Fruit fly (Drosophila melanogaster): ENCODE data around the gene Taf12.

The Taf12 gene

DNA sequence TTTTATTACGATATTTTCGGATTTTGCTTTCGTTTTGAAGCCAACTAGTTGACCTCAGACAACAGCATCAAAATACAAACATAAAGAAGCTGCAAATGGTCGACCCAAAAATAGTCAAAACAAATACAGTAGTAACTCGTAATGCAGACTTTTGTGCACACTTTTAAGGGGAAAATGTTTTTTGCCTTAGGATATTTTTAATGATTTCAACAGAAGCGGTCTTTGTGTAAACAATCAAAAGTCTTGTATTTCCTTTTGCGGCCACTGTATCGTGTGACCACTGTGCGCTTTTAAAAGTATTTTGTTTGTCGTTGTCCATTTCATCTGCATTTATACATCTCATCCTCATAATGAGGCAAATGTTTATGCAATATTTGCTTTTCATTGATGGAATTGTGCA, 30.0 kb downstream of the Taf12 start (continued):
- peak; percentile 72 for TF ChIP-seq CG2116 (GFP tag; optimal IDR thresholded peaks at IDR 0.05)
- TF ChIP-seq Lhr (GFP tag; optimal IDR thresholded peaks at IDR 0.05), result peak; percentile 40
- peak; percentile 96 for TF ChIP-seq sug (tag; optimal IDR thresholded peaks at IDR 0.05)
- TF ChIP-seq Abd-B (GFP tag; optimal IDR thresholded peaks at IDR 0.05), result peak; percentile 93
- TF ChIP-seq fd96Cb (tag; optimal IDR thresholded peaks at IDR 0.05), result peak; percentile 92
- TF ChIP-seq gsb-n (tag; optimal IDR thresholded peaks at IDR 0.05), result peak; percentile 73
- peak; percentile 96 for TF ChIP-seq CG1647 (GFP tag; optimal IDR thresholded peaks at IDR 0.05)
- peak; percentile 95 for TF ChIP-seq CG17612 (GFP tag; IDR thresholded peaks at IDR 0.05)
- no peak for TF ChIP-seq tll (GFP tag; optimal IDR thresholded peaks at IDR 0.05)
- TF ChIP-seq psq (GFP tag; optimal IDR thresholded peaks at IDR 0.05), result peak; percentile 78
- TF ChIP-seq Xbp1 (GFP tag; optimal IDR thresholded peaks at IDR 0.05), result peak; percentile 98
- peak; percentile 92 for TF ChIP-seq aop (GFP tag; IDR thresholded peaks at IDR 0.05)
- peak; percentile 78 for TF ChIP-seq CG10979 (tag; optimal IDR thresholded peaks at IDR 0.05)
- peak; percentile 86 for TF ChIP-seq run (tag; optimal IDR thresholded peaks at IDR 0.05)
- TF ChIP-seq usp (GFP tag; optimal IDR thresholded peaks at IDR 0.05), result no peak
- TF ChIP-seq CG14667 (GFP tag; IDR thresholded peaks at IDR 0.05), result peak; percentile 96
- peak; percentile 73 for TF ChIP-seq ash1 (GFP tag; optimal IDR thresholded peaks at IDR 0.05)
- peak; percentile 93 for TF ChIP-seq CG17568 (GFP tag; optimal IDR thresholded peaks at IDR 0.05)
- TF ChIP-seq crc (GFP tag; optimal IDR thresholded peaks at IDR 0.05), result peak; percentile 97
- TF ChIP-seq nerfin-2 (GFP tag; IDR thresholded peaks at IDR 0.05; ENCODE audit: partially characterized antibody), result no peak
- TF ChIP-seq seq (GFP tag; IDR thresholded peaks at IDR 0.05), result peak; percentile 95
- TF ChIP-seq CG7987 (GFP tag; optimal IDR thresholded peaks at IDR 0.05), result peak; percentile 87
- TF ChIP-seq pnt (GFP tag; optimal IDR thresholded peaks at IDR 0.05), result peak; percentile 96
- TF ChIP-seq Kr (GFP tag; optimal IDR thresholded peaks at IDR 0.05), result no peak
- peak; percentile 93 for TF ChIP-seq CG1603 (tag; optimal IDR thresholded peaks at IDR 0.05)
- TF ChIP-seq CG6272 (GFP tag; IDR thresholded peaks at IDR 0.05), result peak; percentile 93
- TF ChIP-seq Myb (GFP tag; optimal IDR thresholded peaks at IDR 0.05), result peak; percentile 87
- peak; percentile 90 for TF ChIP-seq ham (GFP tag; IDR thresholded peaks at IDR 0.05)
- peak; percentile 99 for TF ChIP-seq Ets65A (GFP tag)
- peak; percentile 97 for TF ChIP-seq CG8944 (GFP tag; optimal IDR thresholded peaks at IDR 0.05)
- peak; percentile 94 for TF ChIP-seq HHEX (GFP tag; optimal IDR thresholded peaks at IDR 0.05)
- TF ChIP-seq CG12104 (GFP tag; optimal IDR thresholded peaks at IDR 0.05), result peak; percentile 95
- TF ChIP-seq CG17359 (tag; optimal IDR thresholded peaks at IDR 0.05), result peak; percentile 96
- peak; percentile 97 for TF ChIP-seq Sox102F (GFP tag; optimal IDR thresholded peaks at IDR 0.05)
- peak; percentile 97 for TF ChIP-seq Meics (GFP tag; optimal IDR thresholded peaks at IDR 0.05)
- TF ChIP-seq Drgx (GFP tag; IDR thresholded peaks at IDR 0.05), result peak; percentile 89
- TF ChIP-seq CG1832 (GFP tag; optimal IDR thresholded peaks at IDR 0.05), result no peak
- TF ChIP-seq Hr78 (GFP tag; optimal IDR thresholded peaks at IDR 0.05), result peak in 1 of 2 experiments; percentile 46
- peak; percentile 95 for TF ChIP-seq CG9215 (GFP tag; IDR thresholded peaks at IDR 0.05)
- TF ChIP-seq CG14014 (GFP tag; IDR thresholded peaks at IDR 0.05), result peak; percentile 99
- TF ChIP-seq CG11560 (tag; IDR thresholded peaks at IDR 0.05), result peak; percentile 90
- peak; percentile 81 for TF ChIP-seq CG8281 (tag; optimal IDR thresholded peaks at IDR 0.05)
- peak; percentile 94 for TF ChIP-seq cas (GFP tag; IDR thresholded peaks at IDR 0.05)
- TF ChIP-seq PHDP (tag; optimal IDR thresholded peaks at IDR 0.05), result peak; percentile 96
- TF ChIP-seq gcm (GFP tag; optimal IDR thresholded peaks at IDR 0.05), result peak; percentile 83
- peak; percentile 96 for TF ChIP-seq CG14050 (GFP tag; IDR thresholded peaks at IDR 0.05)
- peak; percentile 89 for TF ChIP-seq CG6854 (GFP tag; optimal IDR thresholded peaks at IDR 0.05)
- peak; percentile 94 for TF ChIP-seq Fer1 (GFP tag; optimal IDR thresholded peaks at IDR 0.05)
- peak; percentile 93 for TF ChIP-seq CG13894 (tag; optimal IDR thresholded peaks at IDR 0.05)
- TF ChIP-seq br (optimal IDR thresholded peaks at IDR 0.05), result no peak
- TF ChIP-seq jumu (GFP tag; optimal IDR thresholded peaks at IDR 0.05), result peak; percentile 96

All from whole organism, embryonic.